Worm (Caenorhabditis elegans): Measurements from ENCODE around the gene cest-9.2.
A peak's percentile ranks its signal among the peaks of the same experiment; 100 is the strongest.

The cest-9.2 gene

DNA sequence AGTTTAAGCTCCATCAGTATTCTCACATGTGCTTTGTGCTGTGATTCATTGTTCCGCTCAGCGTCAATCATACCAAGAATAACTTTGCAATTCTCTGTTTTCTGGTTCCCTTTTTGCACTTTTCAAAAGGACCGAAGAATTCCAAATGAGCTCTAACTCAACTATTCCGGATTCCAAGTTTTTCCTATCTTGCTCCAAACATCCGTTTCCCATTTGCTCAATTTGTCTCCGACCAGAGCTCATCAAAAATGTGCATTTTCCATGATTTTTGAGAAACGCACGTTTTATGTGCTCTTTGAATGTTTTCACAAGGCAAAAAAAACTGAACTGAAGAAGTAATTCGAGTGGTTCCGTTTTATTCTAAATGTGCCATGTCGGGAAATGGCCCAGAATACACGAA, 23.6 kb upstream of the cest-9.2 start:
- TF ChIP-seq ceh-30 (tag; optimal IDR thresholded peaks at IDR 0.05), result no peak
- TF ChIP-seq npax-4 (tag; optimal IDR thresholded peaks at IDR 0.05), result no peak
- TF ChIP-seq gmeb-2 (tag; optimal IDR thresholded peaks at IDR 0.05), result no peak
- peak; percentile 22 for TF ChIP-seq unc-42 (tag; optimal IDR thresholded peaks at IDR 0.05)

DNA sequence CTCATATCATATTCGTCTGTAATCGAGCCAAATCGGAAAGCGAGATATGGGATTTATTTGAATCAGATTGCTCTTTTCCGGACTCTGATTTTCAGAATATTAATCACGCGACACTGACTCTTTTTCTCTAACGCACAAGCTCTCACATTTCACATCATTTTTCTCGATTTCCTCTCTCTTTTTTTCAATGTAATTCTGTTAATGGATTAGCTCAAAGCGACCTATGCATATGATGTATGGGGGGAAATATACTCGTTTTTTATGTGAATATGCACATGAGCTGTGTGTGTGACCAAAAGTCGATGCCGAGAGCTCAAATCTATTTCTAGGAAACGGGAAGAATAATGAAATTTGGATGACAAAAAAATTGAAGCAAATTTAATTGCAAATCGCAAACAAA, 21.3 kb upstream of the cest-9.2 start:
- TF ChIP-seq ama-1 (optimal IDR thresholded peaks at IDR 0.05) (no peak), che-1 (tag; optimal IDR thresholded peaks at IDR 0.05) (no peak), ceh-18 (tag; optimal IDR thresholded peaks at IDR 0.05) (no peak), eyg-1 (tag; optimal IDR thresholded peaks at IDR 0.05) (no peak), ceh-6 (GFP tag; optimal IDR thresholded peaks at IDR 0.05) (no peak), hlh-13 (GFP tag; optimal IDR thresholded peaks at IDR 0.05) (no peak), nfya-1 (tag; optimal IDR thresholded peaks at IDR 0.05) (no peak), elt-4 (tag; optimal IDR thresholded peaks at IDR 0.05) (no peak), sdc-2 (tag; optimal IDR thresholded peaks at IDR 0.05) (no peak), nhr-11 (tag; optimal IDR thresholded peaks at IDR 0.05) (no peak), ttx-3 (tag; optimal IDR thresholded peaks at IDR 0.05) (no peak), unc-55 (GFP tag; optimal IDR thresholded peaks at IDR 0.05) (no peak), ceh-22 (tag; optimal IDR thresholded peaks at IDR 0.05) (no peak), npax-4 (tag; optimal IDR thresholded peaks at IDR 0.05) (no peak), ets-4 (tag; optimal IDR thresholded peaks at IDR 0.05) (no peak), ceh-2 (tag; optimal IDR thresholded peaks at IDR 0.05) (no peak), fkh-10 (GFP tag; optimal IDR thresholded peaks at IDR 0.05) (no peak)

DNA sequence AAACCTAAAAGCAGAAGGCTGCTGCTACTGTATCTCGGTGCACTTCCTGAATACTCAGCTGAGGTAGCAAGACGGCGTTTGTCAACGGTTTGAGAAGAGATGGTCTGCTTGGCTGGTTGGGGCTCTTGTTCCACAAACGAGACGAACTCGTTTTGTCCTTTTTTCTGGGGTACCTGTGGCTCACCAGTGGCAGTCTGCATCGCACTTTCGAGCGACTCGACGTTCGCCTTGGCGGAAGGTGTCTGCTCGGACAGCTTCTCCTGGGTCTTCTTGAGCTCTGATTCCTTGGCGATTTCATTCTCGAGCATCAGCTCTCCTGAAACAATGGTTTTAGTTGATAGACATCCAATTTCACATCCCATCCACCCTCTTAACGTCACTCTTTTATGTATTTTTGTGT, 20.5 kb upstream of the cest-9.2 start:
- TF ChIP-seq ceh-34 (tag; optimal IDR thresholded peaks at IDR 0.05) (no peak), dmd-4 (tag; optimal IDR thresholded peaks at IDR 0.05; ENCODE audit: borderline replicate concordance) (no peak), sox-4 (tag; optimal IDR thresholded peaks at IDR 0.05) (no peak), mec-3 (tag; optimal IDR thresholded peaks at IDR 0.05; ENCODE audit: borderline replicate concordance) (no peak), unc-42 (tag; optimal IDR thresholded peaks at IDR 0.05) (no peak), C08G9.2 (tag; optimal IDR thresholded peaks at IDR 0.05) (no peak), ceh-9 (tag; optimal IDR thresholded peaks at IDR 0.05) (no peak), pax-1 (tag; optimal IDR thresholded peaks at IDR 0.05) (no peak), sox-2 (GFP tag; IDR thresholded peaks at IDR 0.05) (no peak), npax-4 (tag; optimal IDR thresholded peaks at IDR 0.05) (no peak)

DNA sequence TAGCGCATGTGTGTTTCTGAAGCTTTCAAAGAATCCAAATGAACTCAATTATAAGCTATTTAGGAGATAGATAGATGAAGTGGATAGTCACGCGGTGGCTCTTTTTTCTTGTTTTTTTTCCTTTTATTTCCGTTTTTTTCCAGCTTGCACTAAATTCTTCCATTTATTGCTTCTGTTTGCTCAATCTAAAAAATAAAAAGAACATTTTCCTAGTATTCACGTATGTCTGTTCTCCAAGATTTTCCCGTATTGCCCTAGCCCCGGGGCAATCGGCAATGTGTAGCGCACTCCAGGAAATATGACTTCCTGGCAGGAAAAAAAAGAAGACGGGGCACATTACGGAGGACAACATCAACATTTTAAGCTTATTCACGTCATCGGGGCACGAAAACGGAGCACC, 20.1 kb upstream of the cest-9.2 start:
- TF ChIP-seq npax-4 (tag; optimal IDR thresholded peaks at IDR 0.05) (no peak), pat-9 (tag; optimal IDR thresholded peaks at IDR 0.05) (no peak), che-1 (tag; optimal IDR thresholded peaks at IDR 0.05) (no peak), ztf-16 (tag; optimal IDR thresholded peaks at IDR 0.05) (no peak), ceh-48 (tag; optimal IDR thresholded peaks at IDR 0.05) (no peak), nfya-1 (tag; optimal IDR thresholded peaks at IDR 0.05) (no peak), ama-1 (optimal IDR thresholded peaks at IDR 0.05) (no peak), tbx-7 (tag; optimal IDR thresholded peaks at IDR 0.05) (no peak), pag-3 (tag; optimal IDR thresholded peaks at IDR 0.05; ENCODE audit: borderline replicate concordance) (no peak), fax-1 (tag; optimal IDR thresholded peaks at IDR 0.05) (no peak), dmd-4 (tag; optimal IDR thresholded peaks at IDR 0.05; ENCODE audit: borderline replicate concordance) (no peak), pha-4 (tag; optimal IDR thresholded peaks at IDR 0.05) (no peak), fkh-10 (GFP tag; optimal IDR thresholded peaks at IDR 0.05) (no peak)

DNA sequence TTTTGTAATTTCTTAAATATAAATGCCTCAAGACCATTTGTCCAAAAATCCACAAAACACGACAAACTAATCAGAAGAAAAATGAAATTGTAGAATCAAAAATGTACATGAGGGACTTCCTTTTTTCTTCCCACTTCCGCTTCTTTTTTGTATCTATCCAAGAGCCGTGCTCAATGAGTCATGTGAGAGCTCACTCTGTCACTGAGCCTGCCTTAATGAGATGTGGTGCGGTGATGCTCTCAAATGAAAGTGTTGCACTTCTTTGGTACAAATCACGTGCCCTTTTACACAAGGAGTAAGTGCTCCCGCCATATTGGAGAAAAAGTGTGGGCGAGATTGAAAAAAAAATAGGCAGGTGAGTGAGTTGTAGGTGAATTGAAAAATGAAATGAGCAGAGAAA, 17.6 kb upstream of the cest-9.2 start:
- TF ChIP-seq ceh-2 (tag; optimal IDR thresholded peaks at IDR 0.05) (no peak), unc-86 (tag; optimal IDR thresholded peaks at IDR 0.05) (no peak), ceh-14 (tag; optimal IDR thresholded peaks at IDR 0.05) (peak; percentile 23), hlh-30 (tag; optimal IDR thresholded peaks at IDR 0.05; ENCODE audit: insufficient read depth) (peak; percentile 79), unc-42 (tag; optimal IDR thresholded peaks at IDR 0.05) (peak; percentile 26), unc-55 (GFP tag; optimal IDR thresholded peaks at IDR 0.05) (no peak)
